Worm (Caenorhabditis elegans) whole organism, young adult: Measurements from ENCODE around the gene nspc-18.
A peak's percentile ranks its signal among the peaks of the same experiment; 100 is the strongest.

Experiments used
- B0261.1 ChIP-seq: sonication (generic microtip); optimal IDR thresholded peaks from 2 replicates; lab custom pipeline; 2016; ENCODE audit warnings: mild to moderate bottlenecking, missing genetic modification characterization, moderate library complexity, missing compliant biosample characterization
- B0336.3 ChIP-seq: fragments of 200-800 bp; sonication (Bioruptor generic); IDR thresholded peaks from 2 replicates; pipeline ENCODE4 v1.3.6; 2022; ENCODE audit warnings: missing genetic modification characterization, missing compliant biosample characterization
- F10E7.11 ChIP-seq: sonication (generic microtip); optimal IDR thresholded peaks from 2 replicates; lab custom pipeline; 2017; ENCODE audit warnings: mild to moderate bottlenecking, missing genetic modification characterization, moderate library complexity, missing compliant biosample characterization
- F55B11.4 ChIP-seq: sonication (generic microtip); optimal IDR thresholded peaks from 2 replicates; lab custom pipeline; 2016; ENCODE audit warnings: missing compliant biosample characterization, missing genetic modification characterization, borderline replicate concordance; ENCODE audit not compliant: insufficient read depth
- T07F8.4 ChIP-seq: sonication (generic microtip); optimal IDR thresholded peaks from 2 replicates; lab custom pipeline; 2016; ENCODE audit warnings: mild to moderate bottlenecking, missing genetic modification characterization, moderate library complexity, missing compliant biosample characterization
- Y67H2A.10 ChIP-seq: fragments of 200-800 bp; sonication (Bioruptor generic); conservative IDR thresholded peaks from 2 replicates; pipeline ENCODE4 v1.3.6; 2022; ENCODE audit warnings: missing genetic modification reagents, missing genetic modification characterization, missing compliant biosample characterization
- Y95B8A.8 ChIP-seq: fragments of 200-800 bp; sonication (Bioruptor generic); IDR thresholded peaks from 2 replicates; pipeline ENCODE4 v1.3.6; 2022; ENCODE audit warnings: missing genetic modification reagents, missing genetic modification characterization, missing compliant biosample characterization
- ZK185.1 ChIP-seq: sonication (generic microtip); optimal IDR thresholded peaks from 2 replicates; lab custom pipeline; 2016; ENCODE audit warnings: mild to moderate bottlenecking, missing genetic modification characterization, missing compliant biosample characterization; ENCODE audit not compliant: poor library complexity, severe bottlenecking
- atf-7 ChIP-seq: sonication (generic microtip); optimal IDR thresholded peaks from 2 replicates; lab custom pipeline; 2017; ENCODE audit warnings: mild to moderate bottlenecking, missing genetic modification characterization, missing compliant biosample characterization
- attf-3 ChIP-seq: fragments of 200-800 bp; sonication (Bioruptor generic); conservative IDR thresholded peaks from 2 replicates; pipeline ENCODE4 v1.3.6; 2022; ENCODE audit warnings: missing genetic modification reagents, missing genetic modification characterization, missing compliant biosample characterization
- cebp-1 ChIP-seq, 2 experiments: fragments of 200-800 bp in 1 of 2; sonication (Bioruptor generic) in 1 of 2; sonication (generic microtip) in 1 of 2; IDR thresholded peaks in 1 of 2; optimal IDR thresholded peaks in 1 of 2; 2 replicates each; pipeline versions ENCODE4 v1.3.6 to Lab custom; 2017 to 2022; ENCODE audit warnings: missing compliant biosample characterization in 2 of 2, missing genetic modification characterization in 2 of 2, mild to moderate bottlenecking in 1 of 2, missing genetic modification reagents in 1 of 2, moderate library complexity in 1 of 2
- dpl-1 ChIP-seq: fragments of 150-350 bp; optimal IDR thresholded peaks from 2 replicates; lab custom pipeline; 2014; ENCODE audit warnings: missing biosample characterization, missing genetic modification reagents, missing genetic modification characterization
- efl-1 ChIP-seq: fragments of 150-350 bp; optimal IDR thresholded peaks from 2 replicates; lab custom pipeline; 2014; ENCODE audit warnings: missing biosample characterization, missing genetic modification reagents, missing genetic modification characterization
- egrh-3 ChIP-seq: fragments of 200-800 bp; sonication (Bioruptor generic); IDR thresholded peaks from 2 replicates; pipeline ENCODE4 v1.3.6; 2022; ENCODE audit warnings: missing genetic modification reagents, missing genetic modification characterization, missing compliant biosample characterization
- fkh-3 ChIP-seq: sonication (generic microtip); optimal IDR thresholded peaks from 2 replicates; lab custom pipeline; 2016; ENCODE audit warnings: mild to moderate bottlenecking, missing genetic modification characterization, missing compliant biosample characterization
- him-1 ChIP-seq: sonication (generic microtip); optimal IDR thresholded peaks from 2 replicates; lab custom pipeline; 2016; ENCODE audit warnings: missing genotype, missing genetic modification reagents, missing genetic modification characterization, missing compliant biosample characterization
- hmg-1.2 ChIP-seq: fragments of 200-800 bp; sonication (Bioruptor generic); IDR thresholded peaks from 2 replicates; pipeline ENCODE4 v1.3.6; 2022; ENCODE audit warnings: missing genetic modification reagents, missing genetic modification characterization, missing compliant biosample characterization
- hsf-1 ChIP-seq: fragments of 200-800 bp; sonication (Bioruptor generic); IDR thresholded peaks from 2 replicates; pipeline ENCODE4 v1.3.6; 2022; ENCODE audit warnings: missing genetic modification reagents, missing genetic modification characterization, missing compliant biosample characterization
- lin-40 ChIP-seq: sonication (generic microtip); optimal IDR thresholded peaks from 2 replicates; lab custom pipeline; 2016; ENCODE audit warnings: missing genetic modification characterization, mild to moderate bottlenecking, missing compliant biosample characterization, missing genotype, missing genetic modification reagents
- lin-54 ChIP-seq: fragments of 200-800 bp; sonication (Bioruptor generic); optimal IDR thresholded peaks from 2 replicates; lab custom pipeline; 2018; ENCODE audit warnings: mild to moderate bottlenecking, missing genetic modification characterization, missing compliant biosample characterization
- madf-10 ChIP-seq: sonication (generic microtip); optimal IDR thresholded peaks from 2 replicates; lab custom pipeline; 2016; ENCODE audit warnings: mild to moderate bottlenecking, missing genetic modification characterization, missing compliant biosample characterization
- madf-6 ChIP-seq: fragments of 200-800 bp; sonication (Bioruptor generic); IDR thresholded peaks from 2 replicates; pipeline ENCODE4 v1.3.6; 2022; ENCODE audit warnings: missing genetic modification reagents, missing genetic modification characterization, missing compliant biosample characterization
- mes-4 ChIP-seq: sonication (generic microtip); optimal IDR thresholded peaks from 2 replicates; lab custom pipeline; 2016; ENCODE audit warnings: missing genotype, missing genetic modification characterization, missing compliant biosample characterization
- nfya-2 ChIP-seq: fragments of 200-800 bp; sonication (Bioruptor generic); IDR thresholded peaks from 2 replicates; pipeline ENCODE4 v1.3.6; 2022; ENCODE audit warnings: missing genetic modification reagents, missing genetic modification characterization, missing compliant biosample characterization
- nhr-80 ChIP-seq: sonication (generic microtip); optimal IDR thresholded peaks from 2 replicates; lab custom pipeline; 2016; ENCODE audit warnings: missing genetic modification characterization, missing compliant biosample characterization
- pha-4 ChIP-seq: fragments of 150-350 bp; sonication (generic microtip); optimal IDR thresholded peaks from 2 replicates; lab custom pipeline; 2014; ENCODE audit warnings: missing biosample characterization, missing genetic modification reagents, missing genetic modification characterization
- repo-1 ChIP-seq: sonication (generic microtip); optimal IDR thresholded peaks from 2 replicates; lab custom pipeline; 2017; ENCODE audit warnings: mild to moderate bottlenecking, missing genetic modification characterization, missing compliant biosample characterization
- rpc-1 ChIP-seq, 2 experiments: fragments of 150-350 bp in 1 of 2; sonication (generic microtip) in 1 of 2; optimal IDR thresholded peaks; 2 replicates each; lab custom pipeline; 2014 to 2018; ENCODE audit warnings: missing biosample characterization in 1 of 2, missing genetic modification characterization in 1 of 2, missing genetic modification reagents in 1 of 2, missing genotype in 1 of 2
- sea-2 ChIP-seq: fragments of 200-800 bp; sonication (Bioruptor generic); IDR thresholded peaks from 2 replicates; pipeline ENCODE4 v1.3.6; 2022; ENCODE audit warnings: missing genetic modification characterization, missing compliant biosample characterization
- somi-1 ChIP-seq: fragments of 200-800 bp; sonication (Bioruptor generic); optimal IDR thresholded peaks from 2 replicates; lab custom pipeline; 2018; ENCODE audit warnings: mild to moderate bottlenecking, missing genetic modification characterization, missing compliant biosample characterization
- tbx-9 ChIP-seq: sonication (generic microtip); optimal IDR thresholded peaks from 2 replicates; lab custom pipeline; 2016; ENCODE audit warnings: borderline replicate concordance, missing genetic modification characterization, inconsistent platforms, missing compliant biosample characterization
- tlf-1 ChIP-seq: fragments of 200-800 bp; sonication (Bioruptor generic); optimal IDR thresholded peaks from 2 replicates; lab custom pipeline; 2018; ENCODE audit warnings: mild to moderate bottlenecking, missing genetic modification characterization, missing compliant biosample characterization
- zfh-2 ChIP-seq: fragments of 200-800 bp; sonication (Bioruptor generic); conservative IDR thresholded peaks from 2 replicates; pipeline ENCODE4 v1.3.6; 2022; ENCODE audit warnings: missing genetic modification reagents, missing genetic modification characterization, missing compliant biosample characterization
- ztf-22 ChIP-seq: fragments of 200-800 bp; sonication (Bioruptor generic); optimal IDR thresholded peaks from 2 replicates; lab custom pipeline; 2018; ENCODE audit warnings: mild to moderate bottlenecking, missing genetic modification characterization, moderate library complexity, missing compliant biosample characterization
- ztf-25 ChIP-seq: fragments of 200-800 bp; sonication (Bioruptor generic); IDR thresholded peaks from 2 replicates; pipeline ENCODE4 v1.3.6; 2022; ENCODE audit warnings: missing genetic modification reagents, missing genetic modification characterization, missing compliant biosample characterization
- ztf-3 ChIP-seq: fragments of 200-800 bp; sonication (Bioruptor generic); optimal IDR thresholded peaks from 2 replicates; lab custom pipeline; 2018; ENCODE audit warnings: mild to moderate bottlenecking, missing genetic modification characterization, missing compliant biosample characterization

nspc-18 gene

ce11 chrX:14515028-14515427, 12.4 kb downstream of the nspc-18 start, which contains the start of gene gcsh-1:
Gene gcsh-1, minus strand, starts transcription at chrX:14515073.
- TF ChIP-seq nhr-80 (tag; lab: Kevin White, UChicago) (peak; percentile 66), hsf-1 (GFP tag; lab: Robert Waterston, UW) (no peak), B0261.1 (no peak), ztf-22 (no peak), tlf-1 (GFP tag; lab: Kevin White, UChicago) (no peak)

- TF ChIP-seq dpl-1 (GFP tag; lab: Kevin White, UChicago), result no peak
- no peak for TF ChIP-seq madf-10 (tag; lab: Kevin White, UChicago)
- no peak for TF ChIP-seq repo-1 (tag; lab: Kevin White, UChicago)
- TF ChIP-seq, all 124 proteins: peak for 0
Measured at ce11 chrX:14513462-14513861, 14.0 kb downstream of the nspc-18 start.

- TF ChIP-seq ZK185.1 (no peak), madf-6 (no peak), rpc-1 (optimal IDR thresholded peaks at IDR 0.05; lab: Kevin White, UChicago) (no peak), rpc-1 (tag; optimal IDR thresholded peaks at IDR 0.05; lab: Kevin White, UChicago) (no peak), T07F8.4 (tag; lab: Kevin White, UChicago) (no peak), lin-54 (GFP tag; lab: Kevin White, UChicago) (no peak), fkh-3 (tag; lab: Kevin White, UChicago) (no peak), atf-7 (tag; lab: Kevin White, UChicago) (no peak), ztf-25 (GFP tag; lab: Robert Waterston, UW) (no peak), hmg-1.2 (GFP tag; lab: Robert Waterston, UW) (no peak), efl-1 (GFP tag; lab: Kevin White, UChicago) (no peak)
- TF ChIP-seq, all 124 proteins: peak for 0
Measured at ce11 chrX:14512817-14513216, 14.6 kb downstream of the nspc-18 start, which contains the start of gene fbxa-141. Gene fbxa-141, minus strand, starts transcription at chrX:14512917.

DNA sequence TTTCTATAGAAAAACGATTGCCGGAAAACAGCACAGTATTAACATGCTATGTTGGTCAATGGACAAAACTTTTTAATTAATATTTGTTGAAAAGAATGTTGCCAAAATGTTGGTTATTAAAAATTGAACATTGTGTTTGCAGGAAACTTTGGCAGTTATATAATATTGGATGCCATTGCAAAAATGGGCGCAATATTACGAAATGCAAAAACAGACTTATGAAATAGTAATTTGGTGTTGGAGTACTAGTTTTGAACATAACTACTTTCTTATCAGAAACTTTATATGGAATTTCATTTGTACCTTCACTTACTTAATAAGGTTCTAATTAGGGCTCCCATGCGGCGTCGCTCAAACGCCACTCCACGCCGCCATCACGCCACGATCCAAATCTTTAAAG, 17.1 kb downstream of the nspc-18 start:
- TF ChIP-seq nfya-2 (GFP tag; lab: Robert Waterston, UW), result no peak
- TF ChIP-seq F55B11.4 (tag; lab: Kevin White, UChicago), result no peak
- no peak for TF ChIP-seq pha-4 (tag; lab: Kevin White, UChicago)
- no peak for TF ChIP-seq B0336.3 (GFP tag; lab: Robert Waterston, UW)
- no peak for TF ChIP-seq egrh-3 (GFP tag; lab: Robert Waterston, UW)
- TF ChIP-seq F10E7.11 (tag; lab: Kevin White, UChicago), result no peak

- TF ChIP-seq somi-1 (peak; percentile 39), tbx-9 (no peak), zfh-2 (GFP tag; lab: Robert Waterston, UW) (0 out of 2 replicates have a peak, but pooled peaks have one; percentile 18), nhr-80 (tag; lab: Kevin White, UChicago) (peak; percentile 15), T07F8.4 (tag; lab: Kevin White, UChicago) (no peak), mes-4 (no peak), ztf-3 (no peak), nfya-2 (GFP tag; lab: Robert Waterston, UW) (no peak), cebp-1 (GFP tag; IDR thresholded peaks at IDR 0.05; lab: Robert Waterston, UW) (no peak), cebp-1 (tag; optimal IDR thresholded peaks at IDR 0.05; lab: Kevin White, UChicago) (peak; percentile 45), Y95B8A.8 (GFP tag; lab: Robert Waterston, UW) (no peak), him-1 (tag; lab: Kevin White, UChicago) (no peak), Y67H2A.10 (no peak), lin-40 (tag; lab: Kevin White, UChicago) (peak; percentile 20), attf-3 (no peak), dpl-1 (GFP tag; lab: Kevin White, UChicago) (no peak), sea-2 (GFP tag; lab: Robert Waterston, UW) (no peak)
Measured at ce11 chrX:14508823-14509259, 18.6 kb downstream of the nspc-18 start.
